Fruit fly (Drosophila melanogaster): Measurements from ENCODE around the gene RpL26.

Gene RpL26

dm6 chr3L:18920219-18920618, 21.5 kb downstream of the RpL26 start, which contains the start of gene CG18223:
TSS of gene CG18223 (minus strand) at chr3L:18920319.
- TF ChIP-seq NC2α (GFP tag; optimal IDR thresholded peaks at IDR 0.05) (no peak), lab (GFP tag; optimal IDR thresholded peaks at IDR 0.05) (no peak), Scr (GFP tag; IDR thresholded peaks at IDR 0.05; ENCODE audit: partially characterized antibody) (no peak), Lpt (GFP tag; optimal IDR thresholded peaks at IDR 0.05) (no peak), run (tag; optimal IDR thresholded peaks at IDR 0.05) (no peak), nau (GFP tag; optimal IDR thresholded peaks at IDR 0.05) (no peak), MBD-R2 (GFP tag; IDR thresholded peaks at IDR 0.05) (no peak), amos (GFP tag; IDR thresholded peaks at IDR 0.05; ENCODE audit: partially characterized antibody) (no peak)

dm6 chr3L:18922086-18922485, 23.4 kb downstream of the RpL26 start, which contains the start of gene CG3819:
TSS of gene CG3819 (minus strand) at chr3L:18922108.
- TF ChIP-seq grn (GFP tag; optimal IDR thresholded peaks at IDR 0.05) (peak; percentile 82), Hr3 (GFP tag; optimal IDR thresholded peaks at IDR 0.05) (no peak), CG6791 (GFP tag; IDR thresholded peaks at IDR 0.05; ENCODE audit: partially characterized antibody) (no peak), tna (GFP tag; IDR thresholded peaks at IDR 0.05; ENCODE audit: partially characterized antibody) (no peak), cwo (GFP tag; optimal IDR thresholded peaks at IDR 0.05) (peak; percentile 94), MTF-1 (GFP tag; optimal IDR thresholded peaks at IDR 0.05; ENCODE audit: borderline replicate concordance) (no peak), mld (GFP tag; IDR thresholded peaks at IDR 0.05; ENCODE audit: partially characterized antibody) (no peak), CG4617 (GFP tag; optimal IDR thresholded peaks at IDR 0.05; ENCODE audit: borderline replicate concordance) (no peak), CG9876 (GFP tag; optimal IDR thresholded peaks at IDR 0.05) (no peak), tap (tag; optimal IDR thresholded peaks at IDR 0.05) (no peak), CG2199 (GFP tag; IDR thresholded peaks at IDR 0.05) (no peak), CG18599 (GFP tag; optimal IDR thresholded peaks at IDR 0.05) (peak; percentile 4), CG8290 (GFP tag; optimal IDR thresholded peaks at IDR 0.05) (no peak), CG8290 (tag; optimal IDR thresholded peaks at IDR 0.05) (no peak), exex (tag; optimal IDR thresholded peaks at IDR 0.05) (peak; percentile 83), E2f2 (GFP tag; IDR thresholded peaks at IDR 0.05) (no peak), row (GFP tag; IDR thresholded peaks at IDR 0.05) (no peak), Pdp1 (GFP tag; optimal IDR thresholded peaks at IDR 0.05) (no peak), CG11723 (GFP tag; optimal IDR thresholded peaks at IDR 0.05) (no peak), CoRest (tag; optimal IDR thresholded peaks at IDR 0.05) (no peak), CG2120 (GFP tag; optimal IDR thresholded peaks at IDR 0.05) (no peak), C15 (GFP tag; IDR thresholded peaks at IDR 0.05) (no peak), mirr (GFP tag; optimal IDR thresholded peaks at IDR 0.05) (peak; percentile 71)

DNA sequence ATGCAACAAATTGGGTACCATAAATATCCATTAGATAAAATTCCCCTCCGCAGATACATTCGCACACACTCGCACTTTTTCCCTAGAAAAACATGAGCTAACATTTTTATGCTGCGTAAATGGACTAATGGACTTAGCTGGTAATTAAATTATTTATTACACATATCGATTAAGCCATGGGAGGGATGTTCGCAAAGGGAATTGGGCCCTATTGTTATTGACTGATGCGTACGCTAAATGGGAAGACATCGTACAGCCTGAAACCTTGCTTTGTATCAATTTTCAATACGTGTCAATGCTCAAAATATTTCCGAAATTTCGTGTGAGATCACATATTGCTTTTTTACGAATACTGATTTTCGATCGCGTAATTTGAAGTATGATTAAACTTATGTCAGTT, 26.1 kb downstream of the RpL26 start, which contains the start of gene CG43049:
TSS of gene CG43049 (plus strand) at position 301 of the 400 bp plus-strand sequence.
- TF ChIP-seq CG1832 (GFP tag; optimal IDR thresholded peaks at IDR 0.05) (no peak), psq (GFP tag; optimal IDR thresholded peaks at IDR 0.05) (no peak), slou (GFP tag; optimal IDR thresholded peaks at IDR 0.05) (no peak), seq (GFP tag; IDR thresholded peaks at IDR 0.05) (no peak), Six4 (GFP tag; optimal IDR thresholded peaks at IDR 0.05) (no peak), klu (GFP tag; IDR thresholded peaks at IDR 0.05) (no peak), CG11695 (GFP tag; IDR thresholded peaks at IDR 0.05) (no peak), inv (GFP tag; IDR thresholded peaks at IDR 0.05; ENCODE audit: partially characterized antibody) (no peak)
